Worm (Caenorhabditis elegans): ENCODE results near the gene copb-2.

The copb-2 gene

ce11 chrIV:9467418-9467817 is 7.9 kb downstream of the copb-2 start, which contains the start of gene F38E11.6:
F38E11.6 (minus strand) TSS chrIV:9467518.
- TF ChIP-seq unc-62 (GFP tag; optimal IDR thresholded peaks at IDR 0.05), result no peak

- no peak for TF ChIP-seq unc-62 (GFP tag; optimal IDR thresholded peaks at IDR 0.05)
Observed at ce11 chrIV:9469293-9469692, 9.8 kb downstream of the copb-2 start.

- TF ChIP-seq unc-62 (GFP tag; optimal IDR thresholded peaks at IDR 0.05), result no peak
Observed at ce11 chrIV:9477135-9477928, 17.8 kb downstream of the copb-2 start, which contains the start of gene wrt-3. wrt-3 (minus strand) TSS chrIV:9477456.

ce11 chrIV:9480936-9481335 is 21.4 kb downstream of the copb-2 start, which contains the start of gene cng-3:
cng-3 (minus strand) TSS chrIV:9481037.
- no peak for TF ChIP-seq unc-62 (GFP tag; optimal IDR thresholded peaks at IDR 0.05)

- TF ChIP-seq unc-62 (GFP tag; optimal IDR thresholded peaks at IDR 0.05), result no peak
Observed at ce11 chrIV:9485040-9485439, 25.5 kb downstream of the copb-2 start, which contains the start of gene gadr-2. gadr-2 (minus strand) TSS chrIV:9485140.

ce11 chrIV:9485972-9486371 is 26.4 kb downstream of the copb-2 start, which contains the start of gene sru-2:
sru-2 (plus strand) TSS chrIV:9486272.
- TF ChIP-seq unc-62 (GFP tag; optimal IDR thresholded peaks at IDR 0.05), result no peak

ce11 chrIV:9486779-9487178 is 27.2 kb downstream of the copb-2 start:
- TF ChIP-seq unc-62 (GFP tag; optimal IDR thresholded peaks at IDR 0.05), result no peak

- TF ChIP-seq unc-62 (GFP tag; optimal IDR thresholded peaks at IDR 0.05), result no peak
Observed at ce11 chrIV:9488315-9488714, 28.8 kb downstream of the copb-2 start, which contains the start of gene sru-1. sru-1 (plus strand) TSS chrIV:9488615.

ce11 chrIV:9490320-9490719 is 30.8 kb downstream of the copb-2 start, which contains the start of gene sru-6:
sru-6 (plus strand) TSS chrIV:9490620.
- TF ChIP-seq unc-62 (GFP tag; optimal IDR thresholded peaks at IDR 0.05), result no peak

ce11 chrIV:9496306-9496705 is 36.8 kb downstream of the copb-2 start, which contains the start of gene sru-3:
sru-3 (plus strand) TSS chrIV:9496606.
- TF ChIP-seq unc-62 (GFP tag; optimal IDR thresholded peaks at IDR 0.05), result no peak

ce11 chrIV:9498088-9498487 is 38.6 kb downstream of the copb-2 start, which contains the start of gene sru-4:
sru-4 (plus strand) TSS chrIV:9498388.
- no peak for TF ChIP-seq unc-62 (GFP tag; optimal IDR thresholded peaks at IDR 0.05)

- TF ChIP-seq unc-62 (GFP tag; optimal IDR thresholded peaks at IDR 0.05), result no peak
Observed at ce11 chrIV:9499636-9500035, 40.1 kb downstream of the copb-2 start.

- no peak for TF ChIP-seq unc-62 (GFP tag; optimal IDR thresholded peaks at IDR 0.05)
Observed at ce11 chrIV:9500100-9500499, 40.6 kb downstream of the copb-2 start, which contains the start of gene ugt-21. ugt-21 (plus strand) TSS chrIV:9500311.

- TF ChIP-seq unc-62 (GFP tag; optimal IDR thresholded peaks at IDR 0.05), result no peak
Observed at ce11 chrIV:9506251-9506650, 46.7 kb downstream of the copb-2 start, which contains the start of gene ttr-9. ttr-9 (minus strand) TSS chrIV:9506351.

- no peak for TF ChIP-seq unc-62 (GFP tag; optimal IDR thresholded peaks at IDR 0.05)
Observed at ce11 chrIV:9508612-9509011, 49.1 kb downstream of the copb-2 start, which contains the start of gene ethe-1. ethe-1 (minus strand) TSS chrIV:9508761.

ce11 chrIV:9510439-9510838 is 50.9 kb downstream of the copb-2 start, which contains the start of gene C33A12.4:
C33A12.4 (minus strand) TSS chrIV:9510569.
- no peak for TF ChIP-seq unc-62 (GFP tag; optimal IDR thresholded peaks at IDR 0.05)

ce11 chrIV:9511221-9511638 is 51.7 kb downstream of the copb-2 start:
- TF ChIP-seq unc-62 (GFP tag; optimal IDR thresholded peaks at IDR 0.05), result no peak
